Worm (Caenorhabditis elegans) whole organism, L4 larva: Measurements from ENCODE around the gene smg-8.

ENCODE experiments used
- F10B5.3 ChIP-seq: sonication (generic microtip); optimal IDR thresholded peaks from 2 replicates; lab custom pipeline; 2016; ENCODE audit warnings: mild to moderate bottlenecking, missing genetic modification characterization, missing compliant biosample characterization
- F49E8.2 ChIP-seq: sonication (generic microtip); optimal IDR thresholded peaks from 2 replicates; lab custom pipeline; 2016; ENCODE audit warnings: missing compliant biosample characterization, mild to moderate bottlenecking, missing genetic modification characterization, borderline replicate concordance
- T20F7.1 ChIP-seq: fragments of 200-800 bp; sonication (Bioruptor generic); optimal IDR thresholded peaks from 2 replicates; lab custom pipeline; 2018; ENCODE audit warnings: mild to moderate bottlenecking, missing genetic modification characterization, missing compliant biosample characterization
- Y48G9A.11 ChIP-seq: fragments of 200-800 bp; sonication (Bioruptor generic); IDR thresholded peaks from 2 replicates; pipeline ENCODE4 v1.3.6; 2022; ENCODE audit warnings: missing genetic modification reagents, missing genetic modification characterization, missing compliant biosample characterization
- ZK337.2 ChIP-seq: fragments of 200-800 bp; sonication (Bioruptor generic); IDR thresholded peaks from 2 replicates; pipeline ENCODE4 v1.3.6; 2022; ENCODE audit warnings: missing genetic modification reagents, missing genetic modification characterization, missing compliant biosample characterization
- aha-1 ChIP-seq: fragments of 150-350 bp; peaks from one replicate; lab custom pipeline; 2014; ENCODE audit warnings: missing biosample characterization, missing genetic modification characterization
- ceh-28 ChIP-seq: fragments of 150-350 bp; optimal IDR thresholded peaks from 2 replicates; lab custom pipeline; 2014; ENCODE audit warnings: missing biosample characterization, missing genetic modification reagents, missing genetic modification characterization
- ceh-44 ChIP-seq: fragments of 200-800 bp; sonication (Bioruptor generic); IDR thresholded peaks from 2 replicates; pipeline ENCODE4 v1.3.6; 2022; ENCODE audit warnings: missing genetic modification reagents, missing genetic modification characterization, missing compliant biosample characterization
- ces-1 ChIP-seq: fragments of 150-350 bp; sonication (generic microtip); optimal IDR thresholded peaks from 4 replicates; lab custom pipeline; 2014; ENCODE audit warnings: missing biosample characterization, missing genetic modification reagents, missing genetic modification characterization
- ctbp-1 ChIP-seq: fragments of 200-800 bp; sonication (Bioruptor generic); IDR thresholded peaks from 2 replicates; pipeline ENCODE4 v1.3.6; 2022; ENCODE audit warnings: missing genetic modification reagents, missing genetic modification characterization, missing compliant biosample characterization
- daf-19 ChIP-seq: fragments of 200-800 bp; sonication (Bioruptor generic); conservative IDR thresholded peaks from 2 replicates; pipeline ENCODE4 v1.3.6; 2022; ENCODE audit warnings: missing genetic modification characterization, missing compliant biosample characterization
- dpl-1 ChIP-seq: fragments of 150-350 bp; optimal IDR thresholded peaks from 2 replicates; lab custom pipeline; 2014; ENCODE audit warnings: missing biosample characterization, missing genetic modification reagents, missing genetic modification characterization
- dve-1 ChIP-seq: sonication (generic microtip); optimal IDR thresholded peaks from 2 replicates; lab custom pipeline; 2017; ENCODE audit warnings: antibody characterized with exemption, mild to moderate bottlenecking, missing genetic modification characterization, missing compliant biosample characterization; ENCODE audit not compliant: insufficient read depth
- hlh-30 ChIP-seq: sonication (generic microtip); optimal IDR thresholded peaks from 2 replicates; lab custom pipeline; 2017; ENCODE audit warnings: antibody characterized with exemption, mild to moderate bottlenecking, missing genetic modification characterization, missing compliant biosample characterization; ENCODE audit not compliant: insufficient read depth
- hmg-1.1 ChIP-seq: fragments of 200-800 bp; sonication (Bioruptor generic); IDR thresholded peaks from 2 replicates; pipeline ENCODE4 v1.3.6; 2022; ENCODE audit warnings: missing genetic modification reagents, missing genetic modification characterization, missing compliant biosample characterization
- lim-7 ChIP-seq: fragments of 200-800 bp; sonication (Bioruptor generic); IDR thresholded peaks from 2 replicates; pipeline ENCODE4 v1.3.6; 2022; ENCODE audit warnings: missing genetic modification characterization, missing compliant biosample characterization
- lin-13 ChIP-seq: fragments of 150-350 bp; optimal IDR thresholded peaks from 2 replicates; lab custom pipeline; 2014; ENCODE audit warnings: missing biosample characterization, missing genetic modification reagents, missing genetic modification characterization
- lin-38 ChIP-seq: fragments of 200-800 bp; sonication (Bioruptor generic); IDR thresholded peaks from 2 replicates; pipeline ENCODE4 v1.3.6; 2022; ENCODE audit warnings: missing genetic modification reagents, missing genetic modification characterization, missing compliant biosample characterization
- lin-39 ChIP-seq: fragments of 150-350 bp; optimal IDR thresholded peaks from 2 replicates; lab custom pipeline; 2014; ENCODE audit warnings: missing biosample characterization, missing genetic modification reagents, missing genetic modification characterization
- lsy-2 ChIP-seq, 2 experiments: fragments of 150-350 bp in 1 of 2; sonication (generic microtip) in 1 of 2; optimal IDR thresholded peaks; 2 replicates each; lab custom pipeline; 2014 to 2017; ENCODE audit warnings: missing biosample characterization in 2 of 2, missing genetic modification characterization in 2 of 2
- mep-1 ChIP-seq: fragments of 150-350 bp; sonication (generic microtip); optimal IDR thresholded peaks from 3 replicates; lab custom pipeline; 2014; ENCODE audit warnings: missing biosample characterization, missing genetic modification characterization
- mes-2 ChIP-seq: sonication (generic microtip); optimal IDR thresholded peaks from 2 replicates; lab custom pipeline; 2016; ENCODE audit warnings: missing genotype, mild to moderate bottlenecking, missing genetic modification characterization, missing compliant biosample characterization; ENCODE audit not compliant: poor library complexity, severe bottlenecking
- mxl-2 ChIP-seq: fragments of 200-800 bp; sonication (Bioruptor generic); conservative IDR thresholded peaks from 2 replicates; pipeline ENCODE4 v1.3.6; 2022; ENCODE audit warnings: missing genetic modification reagents, missing genetic modification characterization, missing compliant biosample characterization
- nhr-102 ChIP-seq: sonication (generic microtip); optimal IDR thresholded peaks from 2 replicates; lab custom pipeline; 2016; ENCODE audit warnings: mild to moderate bottlenecking, missing genetic modification characterization, moderate library complexity, missing compliant biosample characterization
- nhr-237 ChIP-seq: sonication (generic microtip); optimal IDR thresholded peaks from 2 replicates; lab custom pipeline; 2017; ENCODE audit warnings: missing biosample characterization, missing genetic modification characterization
- nhr-28 ChIP-seq: fragments of 150-350 bp; optimal IDR thresholded peaks from 2 replicates; lab custom pipeline; 2014; ENCODE audit warnings: missing biosample characterization, missing genetic modification characterization
- pha-4 ChIP-seq, 2 experiments: fragments of 150-350 bp in 1 of 2; fragments of 200-800 bp in 1 of 2; sonication (Bioruptor generic) in 1 of 2; IDR thresholded peaks in 1 of 2; optimal IDR thresholded peaks in 1 of 2; 2 replicates each; pipeline versions ENCODE4 v1.3.6 to Lab custom; 2014 to 2022; ENCODE audit warnings: missing genetic modification characterization in 2 of 2, missing genetic modification reagents in 2 of 2, missing biosample characterization in 1 of 2, missing compliant biosample characterization in 1 of 2
- snpc-1.2 ChIP-seq: fragments of 200-800 bp; sonication (Bioruptor generic); IDR thresholded peaks from 2 replicates; pipeline ENCODE4 v1.3.6; 2022; ENCODE audit warnings: missing genetic modification reagents, missing genetic modification characterization, missing compliant biosample characterization
- unc-130 ChIP-seq: sonication (generic microtip); optimal IDR thresholded peaks from 2 replicates; lab custom pipeline; 2016; ENCODE audit warnings: missing genetic modification reagents, missing genetic modification characterization, missing compliant biosample characterization
- unc-62 ChIP-seq, 3 experiments: fragments of 150-350 bp in 1 of 3; sonication (generic microtip); optimal IDR thresholded peaks in 2 of 3; peaks in 1 of 3; 1 replicate in 1 of 3; 2 replicates in 2 of 3; lab custom pipeline; 2014 to 2017; ENCODE audit warnings: missing biosample characterization in 3 of 3, missing genetic modification characterization in 3 of 3, missing genetic modification reagents in 3 of 3, missing genotype in 1 of 3
- vab-7 ChIP-seq: fragments of 200-800 bp; sonication (Bioruptor generic); IDR thresholded peaks from 2 replicates; pipeline ENCODE4 v1.3.6; 2022; ENCODE audit warnings: missing genetic modification reagents, missing genetic modification characterization, missing compliant biosample characterization
- zfp-2 ChIP-seq: sonication (generic microtip); optimal IDR thresholded peaks from 2 replicates; lab custom pipeline; 2016; ENCODE audit warnings: mild to moderate bottlenecking, missing genetic modification characterization, missing compliant biosample characterization
- zip-2 ChIP-seq: fragments of 150-350 bp; optimal IDR thresholded peaks from 2 replicates; lab custom pipeline; 2014; ENCODE audit warnings: missing biosample characterization, missing genetic modification characterization

The smg-8 gene

DNA sequence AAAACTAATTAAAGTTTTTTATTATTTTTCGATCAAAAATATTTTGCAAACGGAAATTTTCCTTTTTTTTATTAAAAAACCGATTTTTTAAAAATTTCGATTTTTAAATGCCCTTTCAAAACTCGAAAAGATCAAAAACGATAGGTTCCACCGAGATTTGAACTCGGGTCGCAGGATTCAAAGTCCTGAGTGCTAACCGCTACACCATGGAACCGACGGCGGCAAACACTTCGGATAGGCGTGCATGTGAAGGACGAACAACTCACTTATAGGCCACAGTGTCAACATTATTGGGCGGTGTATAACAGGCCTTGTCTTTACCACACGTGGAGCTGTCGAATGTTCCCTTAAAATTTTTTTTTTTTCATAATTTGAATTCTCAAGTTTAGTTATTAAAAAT is 33.5 kb downstream of the smg-8 start (continued):
- TF ChIP-seq ZK337.2 (GFP tag; lab: Robert Waterston, UW) (peak; percentile 6; the same call in 1 of the 2 replicates), vab-7 (GFP tag; lab: Robert Waterston, UW) (0 out of 2 replicates have a peak, but pooled peaks have one; percentile 47), ceh-28 (tag; lab: Kevin White, UChicago) (no peak), ctbp-1 (GFP tag; lab: Robert Waterston, UW) (0 out of 2 replicates have a peak, but pooled peaks have one; percentile 24), lin-39 (tag; lab: Kevin White, UChicago) (no peak), pha-4 (GFP tag; IDR thresholded peaks at IDR 0.05; lab: Robert Waterston, UW) (peak; percentile 46; the same call in 1 of the 2 replicates), pha-4 (tag; optimal IDR thresholded peaks at IDR 0.05; lab: Kevin White, UChicago) (no peak), hmg-1.1 (peak; percentile 51; the same call in 1 of the 2 replicates), lin-38 (peak; percentile 49; the same call in 1 of the 2 replicates), mep-1 (tag; lab: Kevin White, UChicago) (peak; percentile 28), dve-1 (peak; percentile 31)
- TF ChIP-seq, all 104 proteins: peak for 18

DNA sequence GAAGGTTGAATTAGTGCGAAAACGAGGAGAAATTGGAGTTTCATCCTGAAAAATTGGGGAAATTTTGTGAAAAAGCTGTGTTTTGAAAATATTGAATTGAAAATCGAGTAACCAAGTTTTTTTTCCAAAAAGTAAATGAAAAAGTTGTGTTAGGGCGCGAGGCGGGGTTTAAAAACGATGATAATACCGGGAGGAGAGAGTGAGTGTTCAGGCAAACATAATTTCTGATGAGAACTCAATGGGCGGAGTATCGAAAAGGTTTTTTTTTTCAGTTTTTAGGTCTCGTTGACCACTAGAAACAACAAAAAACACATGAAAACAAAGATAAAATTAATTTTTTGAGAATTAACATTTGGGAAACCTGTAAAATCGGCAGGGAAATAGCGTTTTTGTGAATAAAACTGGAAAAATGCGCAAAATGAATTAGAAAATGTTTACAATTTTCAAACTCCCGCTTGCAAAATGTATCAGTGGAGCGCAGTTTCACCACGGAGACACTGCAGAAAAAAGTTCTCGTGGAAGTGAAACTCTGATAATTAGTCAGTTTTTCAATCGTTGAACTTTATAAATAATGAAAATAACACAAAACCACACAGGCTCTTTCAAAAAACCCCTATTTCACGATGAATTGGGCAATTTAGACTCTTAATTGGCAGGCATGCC is 38.5 kb downstream of the smg-8 start, which contains the start of gene C13B4.1:
C13B4.1 (minus strand) TSS at position 51 of the 663 bp plus-strand sequence.
- peak; percentile 93 for TF ChIP-seq lin-38
- no peak for TF ChIP-seq zfp-2 (tag; lab: Kevin White, UChicago)
- no peak for TF ChIP-seq ces-1 (GFP tag; lab: Kevin White, UChicago)
- TF ChIP-seq ceh-44 (GFP tag; lab: Robert Waterston, UW): 0 out of 2 replicates have a peak, but pooled peaks have one; percentile 9
- 0 out of 2 replicates have a peak, but pooled peaks have one; percentile 19 for TF ChIP-seq vab-7 (GFP tag; lab: Robert Waterston, UW)
- TF ChIP-seq F49E8.2 (tag; lab: Kevin White, UChicago): peak; percentile 68
- peak; percentile 48; the same call in 1 of the 2 replicates for TF ChIP-seq Y48G9A.11 (GFP tag; lab: Robert Waterston, UW)
- TF ChIP-seq aha-1 (tag; lab: Kevin White, UChicago): peak; percentile 46
- no peak for TF ChIP-seq hlh-30
- peak; percentile 75 for TF ChIP-seq mes-2
- no peak for TF ChIP-seq lim-7
- TF ChIP-seq F10B5.3 (tag; lab: Kevin White, UChicago): no peak
- no peak for TF ChIP-seq nhr-237 (tag; lab: Kevin White, UChicago)
- peak; percentile 23 for TF ChIP-seq dpl-1 (GFP tag; lab: Kevin White, UChicago)
- TF ChIP-seq snpc-1.2 (GFP tag; lab: Robert Waterston, UW): 0 out of 2 replicates have a peak, but pooled peaks have one; percentile 47
- TF ChIP-seq unc-130 (GFP tag; lab: Kevin White, UChicago): peak; percentile 52
- TF ChIP-seq dve-1: no peak

DNA sequence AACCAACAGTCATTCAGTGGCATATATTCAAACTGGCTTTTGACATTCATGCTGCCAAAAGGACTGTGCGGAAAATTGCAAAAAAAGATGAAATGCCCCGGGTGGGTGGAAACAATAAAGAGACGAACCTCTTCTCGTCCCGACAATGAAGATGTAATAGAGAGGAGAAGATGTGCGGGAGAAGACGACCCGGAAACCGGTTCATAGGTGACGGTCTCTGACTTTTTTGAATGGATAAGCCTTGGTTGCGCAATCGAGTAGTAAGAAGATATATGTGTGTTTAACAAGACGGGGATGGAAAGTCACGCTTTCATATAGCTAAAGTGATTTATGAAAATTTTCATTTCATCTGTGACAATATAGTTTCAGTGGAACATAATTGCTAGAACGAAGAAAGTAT is 39.6 kb downstream of the smg-8 start:
- TF ChIP-seq lsy-2 (tag; optimal IDR thresholded peaks at IDR 0.05; lab: Kevin White, UChicago): no peak
- no peak for TF ChIP-seq lin-13 (GFP tag; lab: Kevin White, UChicago)
- peak; percentile 17 for TF ChIP-seq nhr-28 (tag; lab: Kevin White, UChicago)
- no peak for TF ChIP-seq T20F7.1 (GFP tag; lab: Kevin White, UChicago)
- no peak for TF ChIP-seq zip-2 (tag; lab: Kevin White, UChicago)
- TF ChIP-seq mxl-2 (GFP tag; lab: Robert Waterston, UW): no peak
- TF ChIP-seq snpc-1.2 (GFP tag; lab: Robert Waterston, UW): no peak

DNA sequence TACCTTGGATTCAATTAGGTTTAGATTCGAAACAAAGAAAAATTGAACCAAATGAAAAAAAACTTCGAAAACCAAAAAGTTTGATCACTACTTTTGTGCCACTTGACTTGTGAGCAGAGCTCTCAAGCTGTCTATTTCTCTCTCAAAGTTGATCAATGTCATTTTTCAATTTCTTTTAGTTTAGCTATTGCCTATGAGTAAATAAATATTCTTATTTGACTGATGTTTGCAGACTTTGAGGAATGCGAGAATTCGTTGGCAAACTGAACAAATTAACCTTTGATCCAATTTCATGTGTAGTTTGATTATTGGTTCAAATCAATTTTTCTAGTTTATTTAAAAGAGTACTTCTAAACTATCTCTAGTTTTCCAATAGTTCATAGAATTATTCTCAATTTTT is 42.6 kb downstream of the smg-8 start:
- no peak for TF ChIP-seq nhr-102 (tag; lab: Kevin White, UChicago)
- no peak for TF ChIP-seq daf-19 (GFP tag; lab: Robert Waterston, UW)
- peak in 1 of 2 experiments; percentile 91 for TF ChIP-seq unc-62 (GFP tag; optimal IDR thresholded peaks at IDR 0.05 in 1 of 2; lab: Kevin White, UChicago)
- TF ChIP-seq unc-62 (tag; optimal IDR thresholded peaks at IDR 0.05; lab: Kevin White, UChicago): no peak
